Fruit fly (Drosophila melanogaster): ENCODE results near the gene Arpc3B.

Gene Arpc3B

dm6 chrX:17076449-17077289, 29.0 kb downstream of the Arpc3B start:
- TF ChIP-seq CG17385 (GFP tag; optimal IDR thresholded peaks at IDR 0.05) (peak; percentile 96), crol (GFP tag; IDR thresholded peaks at IDR 0.05) (peak; percentile 54), Dfd (GFP tag; optimal IDR thresholded peaks at IDR 0.05) (peak in 1 of 2 experiments; percentile 61), emc (GFP tag; optimal IDR thresholded peaks at IDR 0.05) (no peak), dm (GFP tag; optimal IDR thresholded peaks at IDR 0.05) (no peak), NC2α (GFP tag; optimal IDR thresholded peaks at IDR 0.05) (no peak), Xrp1 (GFP tag; IDR thresholded peaks at IDR 0.05) (no peak), Trl (optimal IDR thresholded peaks at IDR 0.05) (peak in 1 of 2 experiments; percentile 16), Trl (GFP tag; optimal IDR thresholded peaks at IDR 0.05) (no peak), CG10321 (GFP tag; IDR thresholded peaks at IDR 0.05) (peak; percentile 63; the same call in 1 of the 2 replicates), CG8924 (tag; optimal IDR thresholded peaks at IDR 0.05) (no peak), Med (GFP tag) (peak; percentile 68), ro (GFP tag; IDR thresholded peaks at IDR 0.05) (no peak), Adf1 (GFP tag; IDR thresholded peaks at IDR 0.05) (peak; percentile 65), nau (GFP tag; optimal IDR thresholded peaks at IDR 0.05) (no peak), Abd-B (GFP tag; optimal IDR thresholded peaks at IDR 0.05) (no peak), ranshi (GFP tag; IDR thresholded peaks at IDR 0.05) (no peak), sqz (GFP tag; optimal IDR thresholded peaks at IDR 0.05) (peak; percentile 57), nerfin-1 (tag; optimal IDR thresholded peaks at IDR 0.05) (no peak), Stat92E (GFP tag; optimal IDR thresholded peaks at IDR 0.05) (peak in 1 of 3 experiments; percentile 50), ewg (GFP tag; optimal IDR thresholded peaks at IDR 0.05) (no peak), CG1832 (GFP tag; optimal IDR thresholded peaks at IDR 0.05) (peak; percentile 1)

dm6 chrX:17068423-17068822, 37.2 kb downstream of the Arpc3B start, which contains the start of gene CG43077:
Gene CG43077, minus strand, starts transcription at chrX:17068523.
- TF ChIP-seq Spps (tag; optimal IDR thresholded peaks at IDR 0.05), result no peak
- no peak for TF ChIP-seq CG31365 (tag; optimal IDR thresholded peaks at IDR 0.05)
- TF ChIP-seq Atf6 (GFP tag; IDR thresholded peaks at IDR 0.05), result no peak
- TF ChIP-seq jigr1 (GFP tag; IDR thresholded peaks at IDR 0.05), result no peak
- no peak for TF ChIP-seq ci (GFP tag; IDR thresholded peaks at IDR 0.05)
- TF ChIP-seq Camta (GFP tag; optimal IDR thresholded peaks at IDR 0.05), result no peak
- TF ChIP-seq tin (GFP tag; optimal IDR thresholded peaks at IDR 0.05), result no peak
- no peak for TF ChIP-seq Dek (tag; optimal IDR thresholded peaks at IDR 0.05)
- no peak for TF ChIP-seq CG1647 (GFP tag; optimal IDR thresholded peaks at IDR 0.05)
- TF ChIP-seq CG15514 (GFP tag; optimal IDR thresholded peaks at IDR 0.05), result no peak
- TF ChIP-seq CG12104 (GFP tag; optimal IDR thresholded peaks at IDR 0.05), result no peak
- TF ChIP-seq sqz (GFP tag; optimal IDR thresholded peaks at IDR 0.05), result no peak
- no peak for TF ChIP-seq yki (optimal IDR thresholded peaks at IDR 0.05)

- TF ChIP-seq dimm (GFP tag; IDR thresholded peaks at IDR 0.05), result no peak
- no peak for TF ChIP-seq CG8359 (GFP tag; optimal IDR thresholded peaks at IDR 0.05; ENCODE audit: borderline replicate concordance)
- peak; percentile 9; the same call in 1 of the 3 replicates for TF ChIP-seq row (GFP tag; IDR thresholded peaks at IDR 0.05)
- peak; percentile 13; the same call in 1 of the 2 replicates for TF ChIP-seq Adf1 (GFP tag; IDR thresholded peaks at IDR 0.05)
- TF ChIP-seq Side (GFP tag; optimal IDR thresholded peaks at IDR 0.05), result no peak
- no peak for TF ChIP-seq aop (GFP tag; IDR thresholded peaks at IDR 0.05)
- peak; percentile 78 for TF ChIP-seq crol (GFP tag; IDR thresholded peaks at IDR 0.05)
- TF ChIP-seq CG9876 (GFP tag; optimal IDR thresholded peaks at IDR 0.05), result no peak
- TF ChIP-seq Elba2 (GFP tag; optimal IDR thresholded peaks at IDR 0.05), result no peak
- no peak for TF ChIP-seq Dp (GFP tag; optimal IDR thresholded peaks at IDR 0.05)
- no peak for TF ChIP-seq CG14710 (tag; optimal IDR thresholded peaks at IDR 0.05)
- TF ChIP-seq jing (GFP tag; optimal IDR thresholded peaks at IDR 0.05), result no peak
- TF ChIP-seq CG4282 (GFP tag; optimal IDR thresholded peaks at IDR 0.05), result no peak
- TF ChIP-seq ash1 (GFP tag; optimal IDR thresholded peaks at IDR 0.05), result no peak
- TF ChIP-seq D19A (tag; optimal IDR thresholded peaks at IDR 0.05), result no peak
- no peak for TF ChIP-seq gcm (GFP tag; optimal IDR thresholded peaks at IDR 0.05)
- 0 out of 4 replicates have a peak, but pooled peaks have one; percentile 39 for TF ChIP-seq chinmo (GFP tag; IDR thresholded peaks at IDR 0.05; ENCODE audit: partially characterized antibody)
These were observed 39.0 kb downstream of the Arpc3B start, which contains the start of gene CG45002 for dm6 chrX:17066632-17067031. Gene CG45002, minus strand, starts transcription at chrX:17066732.

Data from whole organism, embryonic.